Worm (Caenorhabditis elegans) whole organism, L2 larva: ENCODE results near the gene nspc-5.

Experiments used
- C34F6.9 ChIP-seq: fragments of 150-350 bp; optimal IDR thresholded peaks from 2 replicates; lab custom pipeline; 2014; ENCODE audit warnings: missing biosample characterization, missing genetic modification characterization
- F13H6.1 ChIP-seq: sonication (generic microtip); optimal IDR thresholded peaks from 2 replicates; lab custom pipeline; 2016; ENCODE audit warnings: missing genetic modification characterization, missing compliant biosample characterization
- R02D3.7 ChIP-seq: fragments of 150-350 bp; optimal IDR thresholded peaks from 2 replicates; lab custom pipeline; 2014; ENCODE audit warnings: missing biosample characterization, missing genetic modification characterization
- Y55F3AM.14 ChIP-seq: fragments of 200-800 bp; sonication (Bioruptor generic); optimal IDR thresholded peaks from 2 replicates; lab custom pipeline; 2018; ENCODE audit warnings: mild to moderate bottlenecking, missing genetic modification characterization, missing compliant biosample characterization
- alr-1 ChIP-seq: fragments of 150-350 bp; optimal IDR thresholded peaks from 2 replicates; lab custom pipeline; 2014; ENCODE audit warnings: missing biosample characterization, missing genetic modification characterization
- blmp-1 ChIP-seq: sonication (generic microtip); optimal IDR thresholded peaks from 2 replicates; lab custom pipeline; 2017; ENCODE audit warnings: missing genetic modification characterization, mild to moderate bottlenecking, missing compliant biosample characterization, antibody characterized with exemption, moderate library complexity; ENCODE audit not compliant: insufficient read depth
- ceh-16 ChIP-seq: fragments of 150-350 bp; optimal IDR thresholded peaks from 2 replicates; lab custom pipeline; 2014; ENCODE audit warnings: missing biosample characterization, missing genetic modification characterization
- ceh-82 ChIP-seq: fragments of 150-350 bp; optimal IDR thresholded peaks from 2 replicates; lab custom pipeline; 2014; ENCODE audit warnings: missing biosample characterization, missing genetic modification characterization
- crh-2 ChIP-seq: sonication (generic microtip); optimal IDR thresholded peaks from 2 replicates; lab custom pipeline; 2017; ENCODE audit warnings: missing biosample characterization, missing genetic modification characterization
- dmd-4 ChIP-seq: sonication (generic microtip); optimal IDR thresholded peaks from 2 replicates; lab custom pipeline; 2017; ENCODE audit warnings: missing biosample characterization, missing genetic modification characterization
- egl-27 ChIP-seq: sonication (generic microtip); optimal IDR thresholded peaks from 3 replicates; lab custom pipeline; 2017; ENCODE audit warnings: missing biosample characterization, missing genetic modification reagents, missing genetic modification characterization
- elt-1 ChIP-seq: fragments of 150-350 bp; optimal IDR thresholded peaks from 2 replicates; lab custom pipeline; 2014; ENCODE audit warnings: missing biosample characterization, missing genetic modification characterization
- fos-1 ChIP-seq: fragments of 150-350 bp; optimal IDR thresholded peaks from 2 replicates; lab custom pipeline; 2014; ENCODE audit warnings: missing biosample characterization, missing genetic modification characterization
- gmeb-1 ChIP-seq: fragments of 150-350 bp; optimal IDR thresholded peaks from 2 replicates; lab custom pipeline; 2014; ENCODE audit warnings: missing biosample characterization, missing genetic modification characterization
- lin-11 ChIP-seq: fragments of 150-350 bp; sonication (generic microtip); optimal IDR thresholded peaks from 2 replicates; lab custom pipeline; 2014; ENCODE audit warnings: missing biosample characterization, missing genetic modification characterization, inconsistent platforms, mixed read lengths
- lin-13 ChIP-seq: fragments of 150-350 bp; optimal IDR thresholded peaks from 2 replicates; lab custom pipeline; 2014; ENCODE audit warnings: missing biosample characterization, missing genetic modification reagents, missing genetic modification characterization
- lin-39 ChIP-seq: fragments of 150-350 bp; optimal IDR thresholded peaks from 2 replicates; lab custom pipeline; 2014; ENCODE audit warnings: missing biosample characterization, missing genetic modification reagents, missing genetic modification characterization
- lsy-2 ChIP-seq, 2 experiments: fragments of 150-350 bp in 1 of 2; sonication (generic microtip) in 1 of 2; optimal IDR thresholded peaks; 2 replicates each; lab custom pipeline; 2014 to 2017; ENCODE audit warnings: missing biosample characterization in 2 of 2, missing genetic modification characterization in 2 of 2
- mab-5 ChIP-seq: fragments of 150-350 bp; optimal IDR thresholded peaks from 2 replicates; lab custom pipeline; 2014; ENCODE audit warnings: missing biosample characterization, missing genetic modification characterization
- mbf-1 ChIP-seq: sonication (generic microtip); optimal IDR thresholded peaks from 2 replicates; lab custom pipeline; 2017; ENCODE audit warnings: missing biosample characterization, missing genetic modification characterization
- mdl-1 ChIP-seq, 2 experiments: fragments of 150-350 bp in 1 of 2; sonication (generic microtip) in 1 of 2; optimal IDR thresholded peaks; 2 replicates each; lab custom pipeline; 2017; ENCODE audit warnings: missing biosample characterization in 2 of 2, missing genetic modification characterization in 2 of 2
- nhr-10 ChIP-seq: sonication (generic microtip); optimal IDR thresholded peaks from 2 replicates; lab custom pipeline; 2017; ENCODE audit warnings: missing biosample characterization, missing genetic modification characterization
- nhr-11 ChIP-seq: fragments of 150-350 bp; optimal IDR thresholded peaks from 2 replicates; lab custom pipeline; 2014; ENCODE audit warnings: missing biosample characterization, missing genetic modification characterization
- nhr-12 ChIP-seq: fragments of 150-350 bp; optimal IDR thresholded peaks from 2 replicates; lab custom pipeline; 2014; ENCODE audit warnings: missing biosample characterization, missing genetic modification characterization
- nhr-129 ChIP-seq: fragments of 150-350 bp; optimal IDR thresholded peaks from 2 replicates; lab custom pipeline; 2014; ENCODE audit warnings: missing biosample characterization, missing genetic modification characterization
- nhr-21 ChIP-seq: fragments of 150-350 bp; optimal IDR thresholded peaks from 2 replicates; lab custom pipeline; 2014; ENCODE audit warnings: missing biosample characterization, missing genetic modification characterization
- nhr-23 ChIP-seq: fragments of 150-350 bp; optimal IDR thresholded peaks from 2 replicates; lab custom pipeline; 2014; ENCODE audit warnings: missing biosample characterization, missing genetic modification reagents, missing genetic modification characterization
- nhr-237 ChIP-seq: fragments of 150-350 bp; optimal IDR thresholded peaks from 2 replicates; lab custom pipeline; 2014; ENCODE audit warnings: missing biosample characterization, missing genetic modification characterization
- nhr-25 ChIP-seq: fragments of 150-350 bp; sonication (generic microtip); optimal IDR thresholded peaks from 3 replicates; lab custom pipeline; 2014; ENCODE audit warnings: missing biosample characterization, missing genetic modification characterization
- nhr-6 ChIP-seq: fragments of 150-350 bp; optimal IDR thresholded peaks from 2 replicates; lab custom pipeline; 2014; ENCODE audit warnings: missing biosample characterization, missing genetic modification characterization
- nhr-77 ChIP-seq: fragments of 150-350 bp; optimal IDR thresholded peaks from 2 replicates; lab custom pipeline; 2014; ENCODE audit warnings: missing biosample characterization, missing genetic modification characterization
- peb-1 ChIP-seq: fragments of 150-350 bp; optimal IDR thresholded peaks from 2 replicates; lab custom pipeline; 2014; ENCODE audit warnings: missing biosample characterization, missing genetic modification characterization
- sem-4 ChIP-seq: fragments of 150-350 bp; optimal IDR thresholded peaks from 2 replicates; lab custom pipeline; 2014; ENCODE audit warnings: missing biosample characterization, missing genetic modification reagents, missing genetic modification characterization
- skn-1 ChIP-seq: sonication (generic microtip); optimal IDR thresholded peaks from 2 replicates; lab custom pipeline; 2017; ENCODE audit warnings: missing biosample characterization, missing genetic modification characterization
- sma-3 ChIP-seq: sonication (generic microtip); optimal IDR thresholded peaks from 2 replicates; lab custom pipeline; 2016; ENCODE audit warnings: missing genetic modification reagents, missing genetic modification characterization, missing compliant biosample characterization
- sma-9 ChIP-seq, 2 experiments: fragments of 150-350 bp in 1 of 2; sonication (generic microtip) in 1 of 2; optimal IDR thresholded peaks; 2 replicates each; lab custom pipeline; 2014 to 2016; ENCODE audit warnings: missing genetic modification characterization in 2 of 2, mild to moderate bottlenecking in 1 of 2, missing biosample characterization in 1 of 2, missing compliant biosample characterization in 1 of 2, missing genetic modification reagents in 1 of 2, moderate library complexity in 1 of 2
- snpc-4 ChIP-seq: fragments of 150-350 bp; optimal IDR thresholded peaks from 2 replicates; lab custom pipeline; 2014; ENCODE audit warnings: missing biosample characterization, missing genetic modification characterization
- unc-39 ChIP-seq: fragments of 150-350 bp; optimal IDR thresholded peaks from 2 replicates; lab custom pipeline; 2014; ENCODE audit warnings: missing biosample characterization, missing genetic modification characterization
- unc-55 ChIP-seq: fragments of 150-350 bp; sonication (generic microtip); optimal IDR thresholded peaks from 3 replicates; lab custom pipeline; 2014; ENCODE audit warnings: missing biosample characterization, missing genetic modification reagents, missing genetic modification characterization
- unc-62 ChIP-seq: fragments of 150-350 bp; optimal IDR thresholded peaks from 2 replicates; lab custom pipeline; 2014; ENCODE audit warnings: missing biosample characterization, missing genetic modification reagents, missing genetic modification characterization
- zag-1 ChIP-seq: fragments of 150-350 bp; optimal IDR thresholded peaks from 2 replicates; lab custom pipeline; 2014; ENCODE audit warnings: missing biosample characterization, missing genetic modification characterization
- ztf-1 ChIP-seq: fragments of 200-800 bp; sonication (Bioruptor generic); conservative IDR thresholded peaks from 2 replicates; pipeline ENCODE4 v1.3.6; 2022; ENCODE audit warnings: missing genetic modification characterization, missing compliant biosample characterization
- ztf-11 ChIP-seq: sonication (generic microtip); optimal IDR thresholded peaks from 2 replicates; lab custom pipeline; 2017; ENCODE audit warnings: missing biosample characterization, missing genetic modification characterization
- ztf-4 ChIP-seq: fragments of 150-350 bp; optimal IDR thresholded peaks from 2 replicates; lab custom pipeline; 2014; ENCODE audit warnings: missing biosample characterization, missing genetic modification characterization

The nspc-5 gene

ce11 chrX:8545971-8546442 lies 7.5 kb downstream of the nspc-5 start, which contains the start of gene sdha-1:
Gene sdha-1, minus strand, starts transcription at chrX:8546021.
- TF ChIP-seq lin-13 (GFP tag; lab: Kevin White, UChicago) (peak; percentile 83), nhr-6 (peak; percentile 90), ceh-16 (tag; lab: Kevin White, UChicago) (peak; percentile 66), egl-27 (tag; lab: Kevin White, UChicago) (peak; percentile 81), unc-55 (peak; percentile 86), unc-39 (no peak), zag-1 (tag; lab: Kevin White, UChicago) (peak; percentile 77), nhr-12 (tag; lab: Kevin White, UChicago) (no peak), nhr-237 (tag; lab: Kevin White, UChicago) (no peak), nhr-10 (tag; lab: Kevin White, UChicago) (peak; percentile 16), Y55F3AM.14 (GFP tag; lab: Kevin White, UChicago) (peak; percentile 12), C34F6.9 (peak; percentile 94), nhr-129 (tag; lab: Kevin White, UChicago) (peak; percentile 98), lin-39 (tag; lab: Kevin White, UChicago) (no peak), sma-9 (GFP tag; optimal IDR thresholded peaks at IDR 0.05; lab: Kevin White, UChicago) (peak; percentile 92), sma-9 (tag; optimal IDR thresholded peaks at IDR 0.05; lab: Kevin White, UChicago) (no peak), nhr-11 (tag; lab: Kevin White, UChicago) (no peak), nhr-23 (tag; lab: Kevin White, UChicago) (no peak), ceh-82 (tag; lab: Kevin White, UChicago) (no peak), skn-1 (tag; lab: Kevin White, UChicago) (no peak), fos-1 (peak; percentile 90), mdl-1 (tag; optimal IDR thresholded peaks at IDR 0.05; lab: Kevin White, UChicago) (peak; percentile 37 to 78), crh-2 (peak; percentile 95), blmp-1 (tag; lab: Kevin White, UChicago) (no peak), F13H6.1 (tag; lab: Kevin White, UChicago) (peak; percentile 91), peb-1 (tag; lab: Kevin White, UChicago) (no peak), nhr-21 (peak; percentile 73), lsy-2 (tag; optimal IDR thresholded peaks at IDR 0.05; lab: Kevin White, UChicago) (peak; percentile 44 to 88), nhr-25 (tag; lab: Kevin White, UChicago) (peak; percentile 84), lin-11 (tag; lab: Kevin White, UChicago) (peak; percentile 62), nhr-77 (tag; lab: Kevin White, UChicago) (no peak), dmd-4 (tag; lab: Kevin White, UChicago) (no peak), sma-3 (peak; percentile 88), sem-4 (tag; lab: Kevin White, UChicago) (peak; percentile 85), ztf-11 (tag; lab: Kevin White, UChicago) (no peak), gmeb-1 (tag; lab: Kevin White, UChicago) (peak; percentile 82), mbf-1 (no peak), ztf-4 (peak; percentile 67), unc-62 (no peak), mab-5 (tag; lab: Kevin White, UChicago) (peak; percentile 37), elt-1 (tag; lab: Kevin White, UChicago) (peak; percentile 4), alr-1 (tag; lab: Kevin White, UChicago) (no peak), snpc-4 (tag; lab: Kevin White, UChicago) (peak; percentile 82)

ce11 chrX:8549026-8549425 lies 10.5 kb downstream of the nspc-5 start, which contains the start of gene D2021.4:
Gene D2021.4, minus strand, starts transcription at chrX:8549073.
- TF ChIP-seq sma-9 (GFP tag; optimal IDR thresholded peaks at IDR 0.05; lab: Kevin White, UChicago) = peak; percentile 24
- no peak for TF ChIP-seq sma-9 (tag; optimal IDR thresholded peaks at IDR 0.05; lab: Kevin White, UChicago)
- peak; percentile 34 for TF ChIP-seq fos-1
- TF ChIP-seq ztf-1 (GFP tag; lab: Robert Waterston, UW) = no peak
- TF ChIP-seq mab-5 (tag; lab: Kevin White, UChicago) = no peak
- peak; percentile 46 for TF ChIP-seq F13H6.1 (tag; lab: Kevin White, UChicago)
- TF ChIP-seq elt-1 (tag; lab: Kevin White, UChicago) = no peak
- TF ChIP-seq crh-2 = peak; percentile 52
- TF ChIP-seq unc-62 = no peak
- TF ChIP-seq R02D3.7 (tag; lab: Kevin White, UChicago) = no peak
- TF ChIP-seq peb-1 (tag; lab: Kevin White, UChicago) = no peak
- no peak for TF ChIP-seq snpc-4 (tag; lab: Kevin White, UChicago)
- TF ChIP-seq nhr-23 (tag; lab: Kevin White, UChicago) = no peak
- no peak for TF ChIP-seq nhr-77 (tag; lab: Kevin White, UChicago)
- TF ChIP-seq mbf-1 = no peak
